Fruit fly (Drosophila melanogaster) whole organism, prepupa: ENCODE results near the gene CG43703.

Experiments used
- Blimp-1 ChIP-seq: fragments of 200-800 bp; sonication (Bioruptor generic); optimal IDR thresholded peaks from 3 replicates; lab custom pipeline; 2017; ENCODE audit warnings: missing biosample characterization, missing genetic modification characterization, mild to moderate bottlenecking, moderate library complexity, missing genetic modification reagents
- CG10669 ChIP-seq: fragments of 200-800 bp; sonication (Bioruptor generic); optimal IDR thresholded peaks from 3 replicates; lab custom pipeline; 2018; ENCODE audit warnings: missing biosample characterization, mild to moderate bottlenecking, missing genetic modification characterization, moderate library complexity
- CG11294 ChIP-seq: fragments of 200-800 bp; sonication (Bioruptor generic); IDR thresholded peaks from 2 replicates; pipeline ENCODE4 v1.3.6; 2022; ENCODE audit warnings: missing biosample characterization, missing genetic modification characterization
- CG11762 ChIP-seq: fragments of 200-800 bp; sonication (Bioruptor generic); optimal IDR thresholded peaks from 3 replicates; lab custom pipeline; 2016; ENCODE audit warnings: missing biosample characterization, missing genetic modification characterization; ENCODE audit not compliant: insufficient read depth
- CG11902 ChIP-seq: fragments of 200-800 bp; sonication (Bioruptor generic); optimal IDR thresholded peaks from 3 replicates; lab custom pipeline; 2016; ENCODE audit warnings: missing biosample characterization, missing genetic modification characterization
- CG15336 ChIP-seq: fragments of 200-800 bp; sonication (Bioruptor generic); IDR thresholded peaks from 2 replicates; pipeline ENCODE4 v1.3.6; 2022; ENCODE audit warnings: missing biosample characterization, missing genetic modification characterization
- CG1621 ChIP-seq: fragments of 200-800 bp; sonication (Bioruptor generic); optimal IDR thresholded peaks from 3 replicates; lab custom pipeline; 2018; ENCODE audit warnings: missing biosample characterization, mild to moderate bottlenecking, missing genetic modification characterization
- CG16779 ChIP-seq: fragments of 200-800 bp; sonication (Bioruptor generic); optimal IDR thresholded peaks from 3 replicates; lab custom pipeline; 2017; ENCODE audit warnings: missing biosample characterization, mild to moderate bottlenecking, missing genetic modification characterization
- CG31627 ChIP-seq: fragments of 200-800 bp; sonication (Bioruptor generic); optimal IDR thresholded peaks from 3 replicates; lab custom pipeline; 2016; ENCODE audit warnings: missing biosample characterization, missing genetic modification characterization
- CG32006 ChIP-seq: fragments of 200-800 bp; sonication (Bioruptor generic); optimal IDR thresholded peaks from 3 replicates; lab custom pipeline; 2017; ENCODE audit warnings: missing biosample characterization, mild to moderate bottlenecking, missing genetic modification characterization
- CG3919 ChIP-seq: fragments of 200-800 bp; sonication (Bioruptor generic); optimal IDR thresholded peaks from 3 replicates; lab custom pipeline; 2016; ENCODE audit warnings: missing biosample characterization, missing genetic modification characterization
- CG4318 ChIP-seq: fragments of 200-800 bp; sonication (Bioruptor generic); optimal IDR thresholded peaks from 3 replicates; lab custom pipeline; 2017; ENCODE audit warnings: missing biosample characterization, mild to moderate bottlenecking, missing genetic modification characterization
- CG6163 ChIP-seq: fragments of 200-800 bp; sonication (Bioruptor generic); IDR thresholded peaks from 3 replicates; pipeline ENCODE4 v1.3.6; 2022; ENCODE audit warnings: missing biosample characterization, missing genetic modification characterization
- CG6276 ChIP-seq: fragments of 200-800 bp; sonication (Bioruptor generic); optimal IDR thresholded peaks from 2 replicates; lab custom pipeline; 2017; ENCODE audit warnings: missing biosample characterization, mild to moderate bottlenecking, missing genetic modification characterization
- CG6792 ChIP-seq: fragments of 200-800 bp; sonication (Bioruptor generic); optimal IDR thresholded peaks from 3 replicates; lab custom pipeline; 2016; ENCODE audit warnings: missing biosample characterization, missing genetic modification characterization
- CG6854 ChIP-seq: fragments of 200-800 bp; sonication (Bioruptor generic); optimal IDR thresholded peaks from 2 replicates; lab custom pipeline; 2017; ENCODE audit warnings: missing biosample characterization, mild to moderate bottlenecking, missing genetic modification characterization
- CG7368 ChIP-seq: fragments of 200-800 bp; sonication (Bioruptor generic); optimal IDR thresholded peaks from 3 replicates; lab custom pipeline; 2016; ENCODE audit warnings: missing biosample characterization, missing genetic modification characterization
- CG8119 ChIP-seq: fragments of 200-800 bp; sonication (Bioruptor generic); IDR thresholded peaks from 3 replicates; pipeline ENCODE4 v1.3.6; 2022; ENCODE audit warnings: missing biosample characterization, missing genetic modification characterization
- CG8319 ChIP-seq: fragments of 200-800 bp; sonication (Bioruptor generic); optimal IDR thresholded peaks from 3 replicates; lab custom pipeline; 2016; ENCODE audit warnings: missing biosample characterization, missing genetic modification characterization
- CG8632 ChIP-seq: fragments of 200-800 bp; sonication (Bioruptor generic); optimal IDR thresholded peaks from 3 replicates; lab custom pipeline; 2016; ENCODE audit warnings: missing biosample characterization, missing genetic modification characterization
- Eip75B ChIP-seq: fragments of 200-800 bp; sonication (Bioruptor generic); optimal IDR thresholded peaks from 3 replicates; lab custom pipeline; 2016; ENCODE audit warnings: missing biosample characterization, missing genetic modification characterization
- Eip78C ChIP-seq: fragments of 200-800 bp; sonication (Bioruptor generic); peaks from one replicate; lab custom pipeline; 2016; ENCODE audit warnings: missing biosample characterization, missing genetic modification characterization
- Eip93F ChIP-seq: fragments of 200-800 bp; sonication (Bioruptor generic); optimal IDR thresholded peaks from 2 replicates; lab custom pipeline; 2016; ENCODE audit warnings: missing biosample characterization, mild to moderate bottlenecking, missing genetic modification characterization
- Ets21C ChIP-seq: fragments of 200-800 bp; sonication (Bioruptor generic); optimal IDR thresholded peaks from 3 replicates; lab custom pipeline; 2016; ENCODE audit warnings: missing biosample characterization, missing genetic modification characterization
- Ets96B ChIP-seq: fragments of 200-800 bp; optimal IDR thresholded peaks from 2 replicates; lab custom pipeline; 2019; ENCODE audit warnings: missing biosample characterization, mild to moderate bottlenecking, missing genetic modification characterization, moderate library complexity
- Gug ChIP-seq: fragments of 200-800 bp; sonication (Bioruptor generic); IDR thresholded peaks from 2 replicates; pipeline ENCODE4 v1.3.6; 2022; ENCODE audit warnings: missing biosample characterization, missing genetic modification characterization
- Hr38 ChIP-seq: sonication (Bioruptor generic); optimal IDR thresholded peaks from 2 replicates; lab custom pipeline; 2016; ENCODE audit warnings: missing biosample characterization, missing genetic modification characterization
- Hr39 ChIP-seq: fragments of 200-800 bp; sonication (Bioruptor generic); optimal IDR thresholded peaks from 2 replicates; lab custom pipeline; 2016; ENCODE audit warnings: missing biosample characterization, missing genetic modification characterization
- Hr4 ChIP-seq: fragments of 200-800 bp; sonication (Bioruptor generic); optimal IDR thresholded peaks from 3 replicates; lab custom pipeline; 2016; ENCODE audit warnings: missing biosample characterization, missing genetic modification characterization
- Lpt ChIP-seq: fragments of 200-800 bp; sonication (Bioruptor generic); optimal IDR thresholded peaks from 3 replicates; lab custom pipeline; 2016; ENCODE audit warnings: missing biosample characterization, missing genetic modification characterization
- Met ChIP-seq: fragments of 200-800 bp; sonication (Bioruptor generic); optimal IDR thresholded peaks from 3 replicates; lab custom pipeline; 2016; ENCODE audit warnings: missing biosample characterization, missing genetic modification characterization
- Smox ChIP-seq: fragments of 200-800 bp; sonication (Bioruptor generic); optimal IDR thresholded peaks from 3 replicates; lab custom pipeline; 2016; ENCODE audit warnings: missing biosample characterization, missing genetic modification characterization
- Sox102F ChIP-seq: fragments of 200-800 bp; sonication (Bioruptor generic); optimal IDR thresholded peaks from 2 replicates; lab custom pipeline; 2016; ENCODE audit warnings: missing biosample characterization, mild to moderate bottlenecking, missing genetic modification characterization
- Sox14 ChIP-seq: fragments of 200-800 bp; sonication (Bioruptor generic); optimal IDR thresholded peaks from 3 replicates; lab custom pipeline; 2016; ENCODE audit warnings: missing biosample characterization, missing genetic modification characterization
- Sox15 ChIP-seq: fragments of 200-800 bp; sonication (Bioruptor generic); optimal IDR thresholded peaks from 3 replicates; lab custom pipeline; 2016; ENCODE audit warnings: missing biosample characterization, missing genetic modification characterization
- achi ChIP-seq: fragments of 200-800 bp; sonication (Bioruptor generic); optimal IDR thresholded peaks from 3 replicates; lab custom pipeline; 2016; ENCODE audit warnings: missing biosample characterization, missing genetic modification characterization
- acj6 ChIP-seq: fragments of 200-800 bp; sonication (Bioruptor generic); optimal IDR thresholded peaks from 3 replicates; lab custom pipeline; 2016; ENCODE audit warnings: missing biosample characterization, missing genetic modification characterization
- cyc ChIP-seq: fragments of 200-800 bp; sonication (Bioruptor generic); optimal IDR thresholded peaks from 3 replicates; lab custom pipeline; 2016; ENCODE audit warnings: missing biosample characterization, missing genetic modification characterization
- dac ChIP-seq: fragments of 200-800 bp; sonication (Bioruptor generic); optimal IDR thresholded peaks from 2 replicates; lab custom pipeline; 2017; ENCODE audit warnings: missing biosample characterization, mild to moderate bottlenecking, missing genetic modification characterization
- dsx ChIP-seq: fragments of 200-800 bp; optimal IDR thresholded peaks from 3 replicates; lab custom pipeline; 2019; ENCODE audit warnings: missing biosample characterization, mild to moderate bottlenecking, missing genetic modification characterization, moderate library complexity; ENCODE audit not compliant: poor library complexity, severe bottlenecking
- eg ChIP-seq: fragments of 200-800 bp; sonication (Bioruptor generic); IDR thresholded peaks from 3 replicates; pipeline ENCODE4 v1.3.6; 2022; ENCODE audit warnings: missing biosample characterization, missing genetic modification characterization
- esn ChIP-seq: fragments of 200-800 bp; sonication (Bioruptor generic); optimal IDR thresholded peaks from 2 replicates; lab custom pipeline; 2016; ENCODE audit warnings: missing biosample characterization, mild to moderate bottlenecking, missing genetic modification characterization, moderate library complexity
- fd85E ChIP-seq: fragments of 200-800 bp; sonication (Bioruptor generic); optimal IDR thresholded peaks from 3 replicates; lab custom pipeline; 2016; ENCODE audit warnings: missing biosample characterization, missing genetic modification characterization
- fkh ChIP-seq: fragments of 200-800 bp; sonication (Bioruptor generic); optimal IDR thresholded peaks from 3 replicates; lab custom pipeline; 2017; ENCODE audit warnings: missing biosample characterization, mild to moderate bottlenecking, missing genetic modification characterization, moderate library complexity
- lz ChIP-seq: fragments of 200-800 bp; sonication (Bioruptor generic); optimal IDR thresholded peaks from 3 replicates; lab custom pipeline; 2016; ENCODE audit warnings: missing biosample characterization, missing genetic modification characterization
- net ChIP-seq: fragments of 200-800 bp; sonication (Bioruptor generic); optimal IDR thresholded peaks from 3 replicates; lab custom pipeline; 2016; ENCODE audit warnings: missing biosample characterization, missing genetic modification characterization
- pdm3 ChIP-seq: fragments of 200-800 bp; sonication (Bioruptor generic); optimal IDR thresholded peaks from 3 replicates; lab custom pipeline; 2016; ENCODE audit warnings: missing biosample characterization, missing genetic modification characterization
- salr ChIP-seq, 2 experiments: fragments of 200-800 bp; sonication (Bioruptor generic); optimal IDR thresholded peaks; 3 replicates each; lab custom pipeline; 2016 to 2018; ENCODE audit warnings: missing biosample characterization in 2 of 2, missing genetic modification characterization in 2 of 2, mild to moderate bottlenecking in 1 of 2
- spab ChIP-seq: fragments of 200-800 bp; sonication (Bioruptor generic); optimal IDR thresholded peaks from 2 replicates; lab custom pipeline; 2017; ENCODE audit warnings: missing biosample characterization, mild to moderate bottlenecking, missing genetic modification characterization, missing genetic modification reagents
- ss ChIP-seq, 2 experiments: fragments of 200-800 bp; sonication (Bioruptor generic); optimal IDR thresholded peaks; 2 replicates in 1 of 2; 3 replicates in 1 of 2; lab custom pipeline; 2017 to 2018; ENCODE audit warnings: mild to moderate bottlenecking in 2 of 2, missing biosample characterization in 2 of 2, missing genetic modification characterization in 2 of 2, moderate library complexity in 1 of 2
- svp ChIP-seq: fragments of 200-800 bp; sonication (Bioruptor generic); peaks from one replicate; lab custom pipeline; 2016; ENCODE audit warnings: missing biosample characterization, missing genetic modification characterization
- topi ChIP-seq: fragments of 200-800 bp; sonication (Bioruptor generic); optimal IDR thresholded peaks from 3 replicates; lab custom pipeline; 2016; ENCODE audit warnings: missing biosample characterization, missing genetic modification characterization
- vri ChIP-seq: fragments of 200-800 bp; sonication (Bioruptor generic); optimal IDR thresholded peaks from 3 replicates; lab custom pipeline; 2016; ENCODE audit warnings: missing biosample characterization, mild to moderate bottlenecking, missing genetic modification characterization

The CG43703 gene

dm6 chr2L:3731055-3731454 is 34.2 kb upstream of the CG43703 start:
- TF ChIP-seq Eip93F, result no peak
- no peak for TF ChIP-seq esn (GFP tag; lab: Kevin White, UChicago)
- no peak for TF ChIP-seq fkh
- no peak for TF ChIP-seq cyc (GFP tag; lab: Kevin White, UChicago)
- TF ChIP-seq Eip78C (GFP tag; lab: Kevin White, UChicago), result peak; percentile 48
- no peak for TF ChIP-seq CG8319 (GFP tag; lab: Kevin White, UChicago)
- TF ChIP-seq CG31627 (GFP tag; lab: Kevin White, UChicago), result no peak
- no peak for TF ChIP-seq achi
- TF ChIP-seq lz (GFP tag; lab: Kevin White, UChicago), result no peak
- TF ChIP-seq Ets21C (GFP tag; lab: Kevin White, UChicago), result no peak
- TF ChIP-seq CG6276 (GFP tag; lab: Kevin White, UChicago), result peak; percentile 74
- TF ChIP-seq Sox14 (GFP tag; lab: Kevin White, UChicago), result no peak
- no peak for TF ChIP-seq Sox15
- TF ChIP-seq CG3919, result peak; percentile 13
- TF ChIP-seq topi (GFP tag; lab: Kevin White, UChicago), result no peak
- TF ChIP-seq spab (GFP tag; lab: Kevin White, UChicago), result no peak
- TF ChIP-seq vri (GFP tag; lab: Kevin White, UChicago), result no peak
- peak; percentile 74 for TF ChIP-seq dac (GFP tag; lab: Kevin White, UChicago)
- no peak for TF ChIP-seq CG1621 (tag; lab: Kevin White, UChicago)
- TF ChIP-seq CG11294 (GFP tag; lab: Robert Waterston, UW), result no peak
- no peak for TF ChIP-seq CG11902 (GFP tag; lab: Kevin White, UChicago)
- no peak for TF ChIP-seq dsx
- TF ChIP-seq CG4318 (GFP tag; lab: Kevin White, UChicago), result peak; percentile 74
- TF ChIP-seq CG6854 (GFP tag; lab: Kevin White, UChicago), result no peak
- no peak for TF ChIP-seq Hr38 (GFP tag; lab: Kevin White, UChicago)
- TF ChIP-seq Ets96B (tag; lab: Kevin White, UChicago), result no peak
- TF ChIP-seq CG32006 (GFP tag; lab: Kevin White, UChicago), result peak; percentile 90
- TF ChIP-seq CG6792 (GFP tag; lab: Kevin White, UChicago), result no peak
- TF ChIP-seq Smox (GFP tag; lab: Kevin White, UChicago), result no peak
- TF ChIP-seq ss (GFP tag; optimal IDR thresholded peaks at IDR 0.05; lab: Kevin White, UChicago), result no peak
- TF ChIP-seq CG8119, result peak; percentile 71
- TF ChIP-seq svp (GFP tag; lab: Kevin White, UChicago), result no peak
- TF ChIP-seq fd85E, result no peak
- no peak for TF ChIP-seq CG7368 (GFP tag; lab: Kevin White, UChicago)
- TF ChIP-seq acj6 (GFP tag; lab: Kevin White, UChicago), result no peak
- TF ChIP-seq Sox102F (GFP tag; lab: Kevin White, UChicago), result no peak
- peak; percentile 0 for TF ChIP-seq pdm3
- no peak for TF ChIP-seq CG8632 (GFP tag; lab: Kevin White, UChicago)
- TF ChIP-seq Eip75B, result no peak
- TF ChIP-seq CG16779 (tag; lab: Kevin White, UChicago), result no peak
- peak; percentile 85 for TF ChIP-seq Hr4 (GFP tag; lab: Kevin White, UChicago)
- no peak for TF ChIP-seq Gug (GFP tag; lab: Robert Waterston, UW)
- TF ChIP-seq salr (GFP tag; optimal IDR thresholded peaks at IDR 0.05; lab: Kevin White, UChicago), result peak in 1 of 2 experiments; percentile 42
- TF ChIP-seq net, result no peak
- no peak for TF ChIP-seq Blimp-1 (GFP tag; lab: Kevin White, UChicago)
- no peak for TF ChIP-seq Met
- TF ChIP-seq CG6163 (GFP tag; lab: Robert Waterston, UW), result no peak
- TF ChIP-seq eg (GFP tag; lab: Robert Waterston, UW), result 0 out of 3 replicates have a peak, but pooled peaks have one; percentile 43
- no peak for TF ChIP-seq CG11762 (GFP tag; lab: Kevin White, UChicago)
- TF ChIP-seq CG10669 (GFP tag; lab: Kevin White, UChicago), result no peak
- TF ChIP-seq Lpt (GFP tag; lab: Kevin White, UChicago), result peak; percentile 44
- peak; percentile 62 for TF ChIP-seq CG15336 (GFP tag; lab: Robert Waterston, UW)
- no peak for TF ChIP-seq Hr39 (GFP tag; lab: Kevin White, UChicago)
